Worm (Caenorhabditis elegans) whole organism, early embryonic: Measurements from ENCODE around the gene his-59.

Experiments used
- B0310.2 ChIP-seq: sonication (generic microtip); optimal IDR thresholded peaks from 2 replicates; lab custom pipeline; 2016; ENCODE audit warnings: mild to moderate bottlenecking, missing genetic modification characterization, missing compliant biosample characterization
- F13C5.2 ChIP-seq: sonication (generic microtip); optimal IDR thresholded peaks from 2 replicates; lab custom pipeline; 2017; ENCODE audit warnings: mild to moderate bottlenecking, missing genetic modification characterization, inconsistent platforms, missing compliant biosample characterization
- aly-1 ChIP-seq: sonication (generic microtip); optimal IDR thresholded peaks from 2 replicates; lab custom pipeline; 2016; ENCODE audit warnings: missing genetic modification characterization, missing compliant biosample characterization
- ama-1 ChIP-seq: fragments of 150-350 bp; optimal IDR thresholded peaks from 2 replicates; lab custom pipeline; 2014
- ceh-13 ChIP-seq: fragments of 200-800 bp; sonication (Bioruptor generic); optimal IDR thresholded peaks from 2 replicates; lab custom pipeline; 2018; ENCODE audit warnings: mild to moderate bottlenecking, missing genetic modification characterization, missing compliant biosample characterization
- ceh-36 ChIP-seq: sonication (generic microtip); optimal IDR thresholded peaks from 2 replicates; lab custom pipeline; 2016; ENCODE audit warnings: missing genetic modification characterization, inconsistent platforms, missing compliant biosample characterization
- ets-7 ChIP-seq: sonication (generic microtip); optimal IDR thresholded peaks from 2 replicates; lab custom pipeline; 2016; ENCODE audit warnings: missing genotype, missing genetic modification characterization, missing compliant biosample characterization
- flt-1 ChIP-seq: fragments of 200-800 bp; sonication (Bioruptor generic); IDR thresholded peaks from 2 replicates; pipeline ENCODE4 v1.3.6; 2022; ENCODE audit warnings: missing genetic modification characterization, missing compliant biosample characterization
- hmbx-1 ChIP-seq: sonication (generic microtip); optimal IDR thresholded peaks from 2 replicates; lab custom pipeline; 2016; ENCODE audit warnings: mild to moderate bottlenecking, missing genetic modification characterization, missing compliant biosample characterization
- hmg-4 ChIP-seq: fragments of 200-800 bp; sonication (Bioruptor generic); optimal IDR thresholded peaks from 2 replicates; lab custom pipeline; 2018; ENCODE audit warnings: mild to moderate bottlenecking, missing genetic modification characterization, missing compliant biosample characterization
- hnd-1 ChIP-seq: sonication (generic microtip); optimal IDR thresholded peaks from 2 replicates; lab custom pipeline; 2016; ENCODE audit warnings: missing genetic modification characterization, missing compliant biosample characterization
- pes-1 ChIP-seq: fragments of 200-800 bp; sonication (Bioruptor generic); IDR thresholded peaks from 2 replicates; pipeline ENCODE4 v1.3.6; 2022; ENCODE audit warnings: missing genetic modification reagents, missing genetic modification characterization, missing compliant biosample characterization
- scrt-1 ChIP-seq: fragments of 200-800 bp; sonication (Bioruptor generic); IDR thresholded peaks from 2 replicates; pipeline ENCODE4 v1.3.6; 2022; ENCODE audit warnings: missing genetic modification characterization, missing compliant biosample characterization
- sea-1 ChIP-seq: fragments of 200-800 bp; sonication (Bioruptor generic); conservative IDR thresholded peaks from 2 replicates; pipeline ENCODE4 v1.3.6; 2022; ENCODE audit warnings: missing genetic modification characterization, missing compliant biosample characterization
- tbx-11 ChIP-seq: fragments of 200-800 bp; sonication (Bioruptor generic); IDR thresholded peaks from 2 replicates; pipeline ENCODE4 v1.3.6; 2022; ENCODE audit warnings: missing genetic modification characterization, missing compliant biosample characterization
- tbx-37 ChIP-seq: fragments of 200-800 bp; sonication (Bioruptor generic); conservative IDR thresholded peaks from 2 replicates; pipeline ENCODE4 v1.3.6; 2022; ENCODE audit warnings: missing genetic modification reagents, missing genetic modification characterization, missing compliant biosample characterization
- tra-4 ChIP-seq: sonication (generic microtip); optimal IDR thresholded peaks from 2 replicates; lab custom pipeline; 2017; ENCODE audit warnings: missing genetic modification characterization, missing compliant biosample characterization

Gene his-59

DNA sequence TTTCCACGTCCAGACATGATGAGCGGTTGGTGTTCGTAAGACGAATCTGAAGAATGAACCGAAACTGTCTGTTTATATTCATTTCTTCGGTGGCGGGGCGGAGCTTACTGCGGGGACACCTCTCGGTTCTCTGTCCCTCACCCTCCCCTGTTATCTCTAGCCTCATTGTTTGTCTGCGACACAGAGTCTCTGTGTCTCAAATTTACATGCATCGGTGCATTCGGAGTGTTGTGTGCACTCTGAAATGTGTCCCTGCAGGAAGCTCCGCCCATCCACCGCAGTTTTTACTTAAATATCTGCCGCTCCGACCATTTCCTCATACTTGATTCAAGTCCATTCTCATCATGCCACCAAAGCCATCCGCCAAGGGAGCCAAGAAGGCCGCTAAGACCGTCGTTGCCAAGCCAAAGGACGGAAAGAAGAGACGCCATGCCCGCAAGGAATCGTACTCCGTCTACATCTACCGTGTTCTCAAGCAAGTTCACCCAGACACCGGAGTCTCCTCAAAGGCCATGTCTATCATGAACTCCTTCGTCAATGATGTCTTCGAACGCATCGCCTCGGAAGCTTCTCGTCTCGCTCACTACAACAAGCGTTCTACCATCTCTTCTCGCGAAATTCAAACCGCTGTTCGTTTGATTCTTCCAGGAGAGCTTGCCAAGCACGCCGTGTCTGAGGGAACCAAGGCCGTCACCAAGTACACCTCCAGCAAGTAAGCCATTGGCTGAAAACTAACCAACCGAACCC, 1.7 kb upstream of the his-59 start, which contains the start of the genes his-61 and his-62:
TSS of gene his-61 (minus strand) at position 17 of the 747 bp plus-strand sequence.
TSS of gene his-62 (plus strand) at position 345 of the 747 bp plus-strand sequence.
- TF ChIP-seq tbx-11 (GFP tag; lab: Robert Waterston, UW): no peak
- peak; percentile 20 for TF ChIP-seq tra-4 (tag; lab: Kevin White, UChicago)
- TF ChIP-seq tbx-37 (GFP tag; lab: Robert Waterston, UW): no peak
- peak; percentile 52 for TF ChIP-seq F13C5.2 (tag; lab: Kevin White, UChicago)
- no peak for TF ChIP-seq ets-7 (tag; lab: Kevin White, UChicago)
- peak; percentile 95 for TF ChIP-seq ama-1 (lab: Kevin White, UChicago)
- TF ChIP-seq scrt-1: no peak
- TF ChIP-seq pes-1: 0 out of 2 replicates have a peak, but pooled peaks have one; percentile 4
- peak; percentile 36 for TF ChIP-seq hmg-4 (GFP tag; lab: Kevin White, UChicago)
- TF ChIP-seq B0310.2: peak; percentile 46
- TF ChIP-seq ceh-13 (GFP tag; lab: Kevin White, UChicago): no peak
- TF ChIP-seq ceh-36 (tag; lab: Kevin White, UChicago): peak; percentile 31
- TF ChIP-seq aly-1 (tag; lab: Kevin White, UChicago): peak; percentile 79
- TF ChIP-seq hnd-1 (tag; lab: Kevin White, UChicago): no peak
- TF ChIP-seq sea-1 (GFP tag; lab: Robert Waterston, UW): no peak
- TF ChIP-seq flt-1 (GFP tag; lab: Robert Waterston, UW): no peak
- no peak for TF ChIP-seq hmbx-1 (tag; lab: Kevin White, UChicago)

DNA sequence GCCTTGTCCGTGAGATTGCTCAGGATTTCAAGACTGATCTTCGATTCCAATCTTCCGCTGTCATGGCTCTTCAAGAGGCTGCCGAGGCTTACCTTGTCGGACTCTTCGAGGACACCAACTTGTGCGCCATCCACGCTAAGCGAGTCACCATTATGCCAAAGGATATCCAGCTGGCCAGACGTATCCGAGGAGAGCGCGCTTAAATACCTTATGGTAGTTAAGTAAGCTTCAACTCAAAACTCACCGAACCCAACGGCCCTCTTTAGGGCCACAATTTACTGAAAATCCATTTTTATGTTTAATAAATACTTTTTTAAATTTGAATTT, 371 bp downstream of the his-59 start:
- TF ChIP-seq F13C5.2 (tag; lab: Kevin White, UChicago): no peak
- peak; percentile 99 for TF ChIP-seq aly-1 (tag; lab: Kevin White, UChicago)
- TF ChIP-seq hmg-4 (GFP tag; lab: Kevin White, UChicago): no peak
- TF ChIP-seq ceh-13 (GFP tag; lab: Kevin White, UChicago): no peak
- no peak for TF ChIP-seq hnd-1 (tag; lab: Kevin White, UChicago)
- peak; percentile 23; the same call in 1 of the 2 replicates for TF ChIP-seq tbx-11 (GFP tag; lab: Robert Waterston, UW)
- TF ChIP-seq ama-1 (lab: Kevin White, UChicago): peak; percentile 93
- peak; percentile 56; the same call in 1 of the 2 replicates for TF ChIP-seq pes-1

DNA sequence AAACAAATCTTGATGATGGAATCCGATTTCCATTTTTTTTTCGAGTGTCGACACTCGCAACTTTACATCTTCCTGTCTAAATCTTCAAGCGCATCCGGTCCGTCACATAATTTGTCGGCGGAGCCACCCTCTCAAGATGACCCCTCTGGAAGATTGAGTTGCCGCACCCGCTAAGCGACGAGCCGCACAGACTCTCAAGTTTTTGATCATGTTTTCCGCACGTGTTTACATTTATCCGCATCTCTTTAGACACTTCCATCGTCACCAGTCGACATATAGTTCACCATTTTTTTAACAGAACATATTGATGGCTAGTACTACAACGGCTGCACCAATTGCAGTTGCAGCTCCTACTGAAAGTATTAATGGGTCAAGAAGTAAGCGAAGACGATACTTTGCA, 3.4 kb downstream of the his-59 start, which contains the start of gene F55G1.1:
TSS of gene F55G1.1 (plus strand) at position 301 of the 400 bp plus-strand sequence.
- TF ChIP-seq F13C5.2 (tag; lab: Kevin White, UChicago): no peak
- no peak for TF ChIP-seq tbx-11 (GFP tag; lab: Robert Waterston, UW)
- no peak for TF ChIP-seq B0310.2
- no peak for TF ChIP-seq hmbx-1 (tag; lab: Kevin White, UChicago)
- no peak for TF ChIP-seq aly-1 (tag; lab: Kevin White, UChicago)
- TF ChIP-seq sea-1 (GFP tag; lab: Robert Waterston, UW): no peak
- no peak for TF ChIP-seq pes-1
- no peak for TF ChIP-seq ama-1 (lab: Kevin White, UChicago)
- TF ChIP-seq ets-7 (tag; lab: Kevin White, UChicago): no peak
- TF ChIP-seq flt-1 (GFP tag; lab: Robert Waterston, UW): no peak
- TF ChIP-seq ceh-36 (tag; lab: Kevin White, UChicago): no peak

ce11 chrIV:7497205-7497604, 9.2 kb downstream of the his-59 start:
- no peak for TF ChIP-seq hmbx-1 (tag; lab: Kevin White, UChicago)
- no peak for TF ChIP-seq tbx-37 (GFP tag; lab: Robert Waterston, UW)
- TF ChIP-seq F13C5.2 (tag; lab: Kevin White, UChicago): no peak
- TF ChIP-seq tra-4 (tag; lab: Kevin White, UChicago): no peak
- no peak for TF ChIP-seq ets-7 (tag; lab: Kevin White, UChicago)

ce11 chrIV:7497750-7498149, 9.7 kb downstream of the his-59 start, which contains the start of gene egas-4:
Gene egas-4, minus strand, starts transcription at chrIV:7497850.
- TF ChIP-seq B0310.2 (no peak), hmg-4 (GFP tag; lab: Kevin White, UChicago) (no peak), scrt-1 (no peak), pes-1 (no peak), hmbx-1 (tag; lab: Kevin White, UChicago) (no peak), tbx-11 (GFP tag; lab: Robert Waterston, UW) (no peak)

DNA sequence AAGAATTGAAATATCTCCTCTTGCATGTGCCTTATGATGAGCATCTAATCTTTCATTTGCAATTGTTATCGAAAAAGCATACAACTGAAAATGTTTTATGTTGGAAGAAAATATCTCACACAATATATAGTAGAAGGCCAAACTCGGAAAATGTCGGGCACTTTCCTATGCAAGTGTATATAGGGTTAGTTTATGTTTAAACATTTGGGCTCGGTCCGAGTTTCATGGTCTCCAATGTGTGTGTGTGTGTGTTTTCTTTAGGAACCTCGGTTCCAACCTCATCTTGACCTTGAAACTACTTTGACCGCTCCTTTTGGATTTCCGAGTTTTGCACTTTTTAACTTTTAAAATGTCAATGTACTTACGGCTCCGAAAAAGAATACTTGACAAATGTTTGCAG, 11.3 kb downstream of the his-59 start:
- TF ChIP-seq ceh-13 (GFP tag; lab: Kevin White, UChicago): no peak
- TF ChIP-seq aly-1 (tag; lab: Kevin White, UChicago): no peak
- TF ChIP-seq B0310.2: no peak
- no peak for TF ChIP-seq tbx-37 (GFP tag; lab: Robert Waterston, UW)
- TF ChIP-seq tra-4 (tag; lab: Kevin White, UChicago): no peak

DNA sequence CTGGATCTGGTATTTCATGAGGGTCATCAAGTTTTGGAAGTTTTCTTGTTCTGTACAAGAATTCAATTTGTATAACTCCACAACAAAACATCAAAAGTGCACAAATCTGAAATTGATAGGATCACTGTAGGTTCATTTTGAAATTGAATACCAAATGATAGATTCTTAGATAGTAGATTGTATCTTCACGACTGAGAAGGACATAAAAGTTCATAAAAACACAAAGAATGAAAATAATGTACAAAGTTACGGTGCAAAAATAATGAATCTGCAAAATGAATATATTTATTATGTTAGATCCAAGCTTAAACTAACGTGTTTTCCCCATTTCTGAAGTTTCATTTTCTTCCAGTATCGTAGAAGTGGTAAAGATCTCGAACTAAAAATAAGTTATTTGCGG, 12.9 kb downstream of the his-59 start:
- TF ChIP-seq ceh-36 (tag; lab: Kevin White, UChicago): no peak
- TF ChIP-seq ceh-13 (GFP tag; lab: Kevin White, UChicago): no peak
- no peak for TF ChIP-seq F13C5.2 (tag; lab: Kevin White, UChicago)
- no peak for TF ChIP-seq hmg-4 (GFP tag; lab: Kevin White, UChicago)
- TF ChIP-seq tbx-11 (GFP tag; lab: Robert Waterston, UW): no peak
- TF ChIP-seq tra-4 (tag; lab: Kevin White, UChicago): no peak
- no peak for TF ChIP-seq tbx-37 (GFP tag; lab: Robert Waterston, UW)
- no peak for TF ChIP-seq scrt-1
- TF ChIP-seq sea-1 (GFP tag; lab: Robert Waterston, UW): no peak
- TF ChIP-seq flt-1 (GFP tag; lab: Robert Waterston, UW): no peak
- no peak for TF ChIP-seq ets-7 (tag; lab: Kevin White, UChicago)
- no peak for TF ChIP-seq aly-1 (tag; lab: Kevin White, UChicago)
